Worm (Caenorhabditis elegans) whole organism, L3 larva: ENCODE results near the gene C50B6.9.

Source experiments
- ZK546.5 ChIP-seq: sonication (generic microtip); optimal IDR thresholded peaks from 2 replicates; lab custom pipeline; 2017; ENCODE audit warnings: missing biosample characterization, missing genetic modification characterization
- aly-2 ChIP-seq: fragments of 150-350 bp; optimal IDR thresholded peaks from 2 replicates; lab custom pipeline; 2014; ENCODE audit warnings: missing biosample characterization, missing genetic modification characterization
- ama-1 ChIP-seq: fragments of 150-350 bp; optimal IDR thresholded peaks from 2 replicates; lab custom pipeline; 2018
- egl-27 ChIP-seq: sonication (generic microtip); optimal IDR thresholded peaks from 4 replicates; lab custom pipeline; 2017; ENCODE audit warnings: missing biosample characterization, missing genetic modification reagents, missing genetic modification characterization
- elt-1 ChIP-seq: fragments of 150-350 bp; optimal IDR thresholded peaks from 2 replicates; lab custom pipeline; 2014; ENCODE audit warnings: missing biosample characterization, missing genetic modification characterization
- eor-1 ChIP-seq, 2 experiments: fragments of 150-350 bp; optimal IDR thresholded peaks; 2 replicates each; lab custom pipeline; 2014 to 2018; ENCODE audit warnings: missing biosample characterization in 2 of 2, missing genetic modification characterization in 2 of 2
- jun-1 ChIP-seq: fragments of 150-350 bp; optimal IDR thresholded peaks from 2 replicates; lab custom pipeline; 2014; ENCODE audit warnings: missing biosample characterization, missing genetic modification reagents, missing genetic modification characterization
- lin-39 ChIP-seq: fragments of 150-350 bp; optimal IDR thresholded peaks from 2 replicates; lab custom pipeline; 2018; ENCODE audit warnings: missing biosample characterization, missing genetic modification reagents, missing genetic modification characterization
- nhr-23 ChIP-seq: fragments of 150-350 bp; optimal IDR thresholded peaks from 2 replicates; lab custom pipeline; 2014; ENCODE audit warnings: missing biosample characterization, missing genetic modification reagents, missing genetic modification characterization
- nhr-237 ChIP-seq: fragments of 150-350 bp; optimal IDR thresholded peaks from 2 replicates; lab custom pipeline; 2014; ENCODE audit warnings: missing biosample characterization, missing genetic modification characterization
- nhr-76 ChIP-seq: fragments of 150-350 bp; sonication (generic microtip); optimal IDR thresholded peaks from 5 replicates; lab custom pipeline; 2014; ENCODE audit warnings: missing biosample characterization, missing genetic modification characterization
- pha-4 ChIP-seq: fragments of 150-350 bp; optimal IDR thresholded peaks from 2 replicates; lab custom pipeline; 2014; ENCODE audit warnings: missing biosample characterization, missing genetic modification reagents, missing genetic modification characterization
- pqm-1 ChIP-seq: fragments of 150-350 bp; optimal IDR thresholded peaks from 2 replicates; lab custom pipeline; 2017; ENCODE audit warnings: missing biosample characterization, missing genetic modification characterization, inconsistent platforms
- zag-1 ChIP-seq: fragments of 150-350 bp; optimal IDR thresholded peaks from 2 replicates; lab custom pipeline; 2014; ENCODE audit warnings: missing biosample characterization, missing genetic modification characterization

ce11 chrV:13375861-13376260 lies 39.7 kb downstream of the C50B6.9 start:
- TF ChIP-seq jun-1 (tag; lab: Kevin White, UChicago): no peak
- no peak for TF ChIP-seq nhr-76 (tag; lab: Kevin White, UChicago)
- no peak for TF ChIP-seq ama-1 (lab: Kevin White, UChicago)
- peak; percentile 34 for TF ChIP-seq nhr-23 (tag; lab: Kevin White, UChicago)
- TF ChIP-seq ZK546.5 (tag; lab: Kevin White, UChicago): no peak
- TF ChIP-seq nhr-237 (tag; lab: Kevin White, UChicago): no peak
- no peak for TF ChIP-seq lin-39 (tag; lab: Kevin White, UChicago)
- TF ChIP-seq pha-4 (tag; lab: Kevin White, UChicago): no peak
- peak; percentile 27 for TF ChIP-seq elt-1 (tag; lab: Kevin White, UChicago)
- no peak for TF ChIP-seq pqm-1
- TF ChIP-seq aly-2: no peak
- TF ChIP-seq eor-1 (tag; optimal IDR thresholded peaks at IDR 0.05; lab: Kevin White, UChicago): no peak
- no peak for TF ChIP-seq egl-27 (tag; lab: Kevin White, UChicago)
- no peak for TF ChIP-seq zag-1 (tag; lab: Kevin White, UChicago)
